Fruit fly (Drosophila melanogaster) whole organism, embryonic: ENCODE data around the gene Rab9Db.

Experiments
- Bdp1 ChIP-seq: fragments of 200-800 bp; sonication (Bioruptor generic); optimal IDR thresholded peaks from 3 replicates; lab custom pipeline; 2016; ENCODE audit warnings: missing biosample characterization, missing genetic modification characterization
- Bgb ChIP-seq: fragments of 200-800 bp; sonication (Bioruptor generic); IDR thresholded peaks from 2 replicates; pipeline ENCODE4 v1.3.6; 2022; ENCODE audit warnings: missing biosample characterization, missing genetic modification characterization; ENCODE audit not compliant: partially characterized antibody
- CG10209 ChIP-seq: fragments of 200-800 bp; sonication (Bioruptor generic); optimal IDR thresholded peaks from 3 replicates; lab custom pipeline; 2017; ENCODE audit warnings: missing biosample characterization, mild to moderate bottlenecking, missing genetic modification characterization, missing genetic modification reagents
- CG13123 ChIP-seq: fragments of 200-800 bp; sonication (Bioruptor generic); optimal IDR thresholded peaks from 2 replicates; lab custom pipeline; 2016; ENCODE audit warnings: missing biosample characterization, missing genetic modification characterization
- CG14050 ChIP-seq: fragments of 200-800 bp; sonication (Bioruptor generic); IDR thresholded peaks from 3 replicates; pipeline ENCODE4 v1.3.6; 2022; ENCODE audit warnings: missing biosample characterization, missing genetic modification characterization
- CG14441 ChIP-seq: fragments of 200-800 bp; sonication (Bioruptor generic); IDR thresholded peaks from 2 replicates; pipeline ENCODE4 v1.3.6; 2022; ENCODE audit warnings: missing biosample characterization, missing genetic modification characterization
- CG15011 ChIP-seq: fragments of 200-800 bp; sonication (Bioruptor generic); optimal IDR thresholded peaks from 3 replicates; lab custom pipeline; 2018; ENCODE audit warnings: missing biosample characterization, mild to moderate bottlenecking, missing genetic modification characterization
- CG1602 ChIP-seq: fragments of 200-800 bp; sonication (Bioruptor generic); optimal IDR thresholded peaks from 3 replicates; lab custom pipeline; 2016; ENCODE audit warnings: missing biosample characterization, missing genetic modification characterization
- CG16813 ChIP-seq: fragments of 200-800 bp; sonication (Bioruptor generic); IDR thresholded peaks from 3 replicates; pipeline ENCODE4 v1.3.6; 2022; ENCODE audit warnings: missing biosample characterization, missing genetic modification characterization; ENCODE audit not compliant: partially characterized antibody
- CG17361 ChIP-seq: fragments of 200-800 bp; sonication (Bioruptor generic); IDR thresholded peaks from 3 replicates; pipeline ENCODE4 v1.3.6; 2022; ENCODE audit warnings: missing biosample characterization, missing genetic modification characterization
- CG18619 ChIP-seq: fragments of 200-800 bp; sonication (Bioruptor generic); optimal IDR thresholded peaks from 3 replicates; lab custom pipeline; 2017; ENCODE audit warnings: missing biosample characterization, mild to moderate bottlenecking, missing genetic modification characterization
- CG2678 ChIP-seq: fragments of 200-800 bp; sonication (Bioruptor generic); optimal IDR thresholded peaks from 3 replicates; lab custom pipeline; 2019; ENCODE audit warnings: missing biosample characterization, mild to moderate bottlenecking, missing genetic modification characterization, moderate library complexity
- CG34422 ChIP-seq: fragments of 200-800 bp; sonication (Bioruptor generic); IDR thresholded peaks from 3 replicates; pipeline ENCODE4 v1.3.6; 2022; ENCODE audit warnings: missing biosample characterization, missing genetic modification characterization
- CG3726 ChIP-seq: fragments of 200-800 bp; sonication (Bioruptor generic); IDR thresholded peaks from 3 replicates; pipeline ENCODE4, ENCODE4 v1.3.6; 2022; ENCODE audit warnings: missing biosample characterization, missing genetic modification characterization
- CG43689 ChIP-seq: fragments of 200-800 bp; sonication (Bioruptor generic); IDR thresholded peaks from 2 replicates; pipeline ENCODE4 v1.3.6; 2022; ENCODE audit warnings: missing biosample characterization, missing genetic modification characterization
- CG4730 ChIP-seq: fragments of 200-800 bp; sonication (Bioruptor generic); IDR thresholded peaks from 2 replicates; pipeline ENCODE4 v1.3.6; 2022; ENCODE audit warnings: missing biosample characterization, missing genetic modification characterization
- CG4854 ChIP-seq: fragments of 200-800 bp; sonication (Bioruptor generic); optimal IDR thresholded peaks from 2 replicates; lab custom pipeline; 2016; ENCODE audit warnings: missing biosample characterization, missing genetic modification characterization, inconsistent platforms
- CG7786 ChIP-seq: fragments of 200-800 bp; sonication (Bioruptor generic); optimal IDR thresholded peaks from 2 replicates; lab custom pipeline; 2016; ENCODE audit warnings: missing biosample characterization, missing genetic modification characterization
- CG7963 ChIP-seq: fragments of 200-800 bp; sonication (Bioruptor generic); IDR thresholded peaks from 3 replicates; pipeline ENCODE4 v1.3.6; 2022; ENCODE audit warnings: missing biosample characterization, missing genetic modification characterization; ENCODE audit not compliant: partially characterized antibody
- CG8290 ChIP-seq, 3 experiments: fragments of 200-800 bp; sonication (Bioruptor generic); optimal IDR thresholded peaks; 2 replicates each; lab custom pipeline; 2016 to 2019; ENCODE audit warnings: missing biosample characterization in 3 of 3, missing genetic modification characterization in 3 of 3, mild to moderate bottlenecking in 2 of 3, moderate library complexity in 1 of 3
- CG8359 ChIP-seq: fragments of 200-800 bp; sonication (Bioruptor generic); optimal IDR thresholded peaks from 2 replicates; lab custom pipeline; 2017; ENCODE audit warnings: missing biosample characterization, mild to moderate bottlenecking, missing genetic modification characterization, borderline replicate concordance
- CG8388 ChIP-seq: fragments of 200-800 bp; sonication (Bioruptor generic); optimal IDR thresholded peaks from 2 replicates; lab custom pipeline; 2019; ENCODE audit warnings: missing biosample characterization, mild to moderate bottlenecking, missing genetic modification characterization, moderate library complexity
- CG9797 ChIP-seq: fragments of 200-800 bp; sonication (Bioruptor generic); optimal IDR thresholded peaks from 3 replicates; lab custom pipeline; 2018; ENCODE audit warnings: missing biosample characterization, mild to moderate bottlenecking, missing genetic modification characterization
- CHES-1-like ChIP-seq: fragments of 200-800 bp; sonication (Bioruptor generic); optimal IDR thresholded peaks from 2 replicates; lab custom pipeline; 2016; ENCODE audit warnings: missing biosample characterization, missing genetic modification characterization
- CTCF ChIP-seq: fragments of 200-800 bp; sonication (Bioruptor generic); optimal IDR thresholded peaks from 2 replicates; lab custom pipeline; 2017; ENCODE audit warnings: missing biosample characterization, mild to moderate bottlenecking, missing genetic modification characterization, moderate library complexity
- Doc3 ChIP-seq: fragments of 200-800 bp; sonication (Bioruptor generic); IDR thresholded peaks from 3 replicates; pipeline ENCODE4 v1.3.6; 2022; ENCODE audit warnings: missing biosample characterization, missing genetic modification characterization; ENCODE audit not compliant: partially characterized antibody
- GATAe ChIP-seq: fragments of 200-800 bp; sonication (Bioruptor generic); conservative IDR thresholded peaks from 2 replicates; pipeline ENCODE4 v1.3.6; 2022; ENCODE audit warnings: missing biosample characterization, missing genetic modification characterization
- HLH4C ChIP-seq: fragments of 200-800 bp; sonication (Bioruptor generic); IDR thresholded peaks from 3 replicates; pipeline ENCODE4 v1.3.6; 2022; ENCODE audit warnings: missing biosample characterization, missing genetic modification characterization; ENCODE audit not compliant: partially characterized antibody
- Hey ChIP-seq: fragments of 200-800 bp; sonication (Bioruptor generic); optimal IDR thresholded peaks from 3 replicates; lab custom pipeline; 2018; ENCODE audit warnings: missing biosample characterization, mild to moderate bottlenecking, missing genetic modification characterization
- Hmx ChIP-seq: fragments of 200-800 bp; sonication (Bioruptor generic); optimal IDR thresholded peaks from 2 replicates; lab custom pipeline; 2016; ENCODE audit warnings: missing biosample characterization, missing genetic modification characterization
- MTF-1 ChIP-seq: fragments of 200-800 bp; sonication (Bioruptor generic); optimal IDR thresholded peaks from 2 replicates; lab custom pipeline; 2018; ENCODE audit warnings: missing biosample characterization, mild to moderate bottlenecking, missing genetic modification characterization, borderline replicate concordance
- Nf-YC ChIP-seq: fragments of 200-800 bp; optimal IDR thresholded peaks from 3 replicates; lab custom pipeline; 2019; ENCODE audit warnings: missing biosample characterization, mild to moderate bottlenecking, missing genetic modification characterization, moderate library complexity
- Opbp ChIP-seq: fragments of 200-800 bp; sonication (Bioruptor generic); IDR thresholded peaks from 3 replicates; pipeline ENCODE4 v1.3.6; 2022; ENCODE audit warnings: missing biosample characterization, missing genetic modification characterization; ENCODE audit not compliant: partially characterized antibody
- Ptx1 ChIP-seq: fragments of 200-800 bp; sonication (Bioruptor generic); IDR thresholded peaks from 2 replicates; pipeline ENCODE4 v1.3.6; 2022; ENCODE audit warnings: missing biosample characterization, missing genetic modification characterization
- Stat92E ChIP-seq, 3 experiments: fragments of >200 bp in 2 of 3; fragments of 200-800 bp in 1 of 3; sonication (Bioruptor generic) in 1 of 3; optimal IDR thresholded peaks; 2 replicates each; lab custom pipeline; 2017 to 2019; ENCODE audit warnings: missing biosample characterization in 3 of 3, missing genetic modification characterization in 3 of 3, mild to moderate bottlenecking in 1 of 3, moderate library complexity in 1 of 3
- Taf1 ChIP-seq: fragments of 200-800 bp; sonication (Bioruptor generic); IDR thresholded peaks from 2 replicates; pipeline ENCODE4 v1.3.6; 2022; ENCODE audit warnings: missing biosample characterization, missing genetic modification characterization
- ato ChIP-seq: fragments of 200-800 bp; sonication (Bioruptor generic); IDR thresholded peaks from 2 replicates; pipeline ENCODE4 v1.3.6; 2022; ENCODE audit warnings: missing biosample characterization, missing genetic modification characterization; ENCODE audit not compliant: partially characterized antibody
- bigmax ChIP-seq: fragments of 200-800 bp; sonication (Bioruptor generic); optimal IDR thresholded peaks from 2 replicates; lab custom pipeline; 2018; ENCODE audit warnings: missing biosample characterization, mild to moderate bottlenecking, missing genetic modification characterization
- exex ChIP-seq: fragments of 200-800 bp; sonication (Bioruptor generic); optimal IDR thresholded peaks from 4 replicates; lab custom pipeline; 2018; ENCODE audit warnings: missing biosample characterization, mild to moderate bottlenecking, missing genetic modification characterization, moderate library complexity
- gcm ChIP-seq: fragments of 200-800 bp; sonication (Bioruptor generic); optimal IDR thresholded peaks from 2 replicates; lab custom pipeline; 2019; ENCODE audit warnings: missing biosample characterization, mild to moderate bottlenecking, missing genetic modification characterization, moderate library complexity
- luna ChIP-seq: fragments of 200-800 bp; sonication (Bioruptor generic); optimal IDR thresholded peaks from 2 replicates; lab custom pipeline; 2016; ENCODE audit warnings: missing biosample characterization, missing genetic modification characterization
- mld ChIP-seq: fragments of 200-800 bp; sonication (Bioruptor generic); IDR thresholded peaks from 3 replicates; pipeline ENCODE4 v1.3.6; 2022; ENCODE audit warnings: missing biosample characterization, missing genetic modification characterization; ENCODE audit not compliant: partially characterized antibody
- phol ChIP-seq: fragments of 200-800 bp; sonication (Bioruptor generic); optimal IDR thresholded peaks from 3 replicates; lab custom pipeline; 2018; ENCODE audit warnings: missing biosample characterization, mild to moderate bottlenecking, missing genetic modification characterization, moderate library complexity
- slbo ChIP-seq: fragments of 200-800 bp; sonication (Bioruptor generic); IDR thresholded peaks from 2 replicates; pipeline ENCODE4 v1.3.6; 2022; ENCODE audit warnings: missing biosample characterization, missing genetic modification characterization
- sob ChIP-seq: fragments of 200-800 bp; sonication (Bioruptor generic); IDR thresholded peaks from 2 replicates; pipeline ENCODE4 v1.3.6; 2022; ENCODE audit warnings: missing biosample characterization, missing genetic modification characterization
- tll ChIP-seq, 2 experiments: fragments of 200-800 bp in 1 of 2; fragments of >200 bp in 1 of 2; sonication (Bioruptor generic) in 1 of 2; optimal IDR thresholded peaks; 2 replicates each; lab custom pipeline; 2017 to 2019; ENCODE audit warnings: missing biosample characterization in 2 of 2, missing genetic modification characterization in 2 of 2, mild to moderate bottlenecking in 1 of 2, moderate library complexity in 1 of 2
- twi ChIP-seq: fragments of 200-800 bp; optimal IDR thresholded peaks from 2 replicates; lab custom pipeline; 2019; ENCODE audit warnings: missing biosample characterization, mild to moderate bottlenecking, missing genetic modification characterization, moderate library complexity
- usp ChIP-seq: fragments of >200 bp; optimal IDR thresholded peaks from 2 replicates; lab custom pipeline; 2017; ENCODE audit warnings: missing biosample characterization, missing genetic modification characterization
- wek ChIP-seq: fragments of 200-800 bp; sonication (Bioruptor generic); optimal IDR thresholded peaks from 3 replicates; lab custom pipeline; 2018; ENCODE audit warnings: missing biosample characterization, mild to moderate bottlenecking, missing genetic modification characterization, moderate library complexity

Rab9Db gene

DNA sequence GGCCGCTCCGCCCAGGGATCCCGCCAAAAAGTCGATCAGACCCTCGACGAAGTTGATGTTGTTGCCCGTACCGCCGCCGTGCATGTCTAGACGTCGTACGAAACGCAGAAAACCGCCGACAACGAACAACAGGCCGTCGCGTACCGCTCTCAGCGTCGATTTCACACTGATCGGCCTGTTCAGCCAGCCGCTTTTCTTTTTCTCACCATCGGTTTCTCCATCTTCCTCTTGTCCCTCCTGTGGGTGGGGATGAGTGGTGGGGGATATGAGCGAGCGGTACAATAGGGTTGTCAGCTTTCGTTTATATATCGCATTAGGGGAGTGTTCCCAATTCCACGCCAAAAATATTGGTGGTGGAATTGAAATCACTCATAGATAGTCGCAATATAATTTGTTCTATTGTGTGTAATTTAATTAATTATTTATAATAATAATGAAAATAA, 21.5 kb downstream of the Rab9Db start (continued):
- no peak for TF ChIP-seq CG43689 (GFP tag; lab: Robert Waterston, UW)
- peak; percentile 32; the same call in 1 of the 2 replicates for TF ChIP-seq sob
- peak; percentile 55; the same call in 2 of the 3 replicates for TF ChIP-seq CG34422 (GFP tag; lab: Robert Waterston, UW)
- TF ChIP-seq CTCF (GFP tag; lab: Kevin White, UChicago): no peak
- TF ChIP-seq CG7786 (GFP tag; lab: Kevin White, UChicago): no peak
- TF ChIP-seq Opbp (GFP tag; lab: Robert Waterston, UW): 0 out of 3 replicates have a peak, but pooled peaks have one; percentile 8
- peak; percentile 47 for TF ChIP-seq phol (tag; lab: Kevin White, UChicago)
- no peak for TF ChIP-seq CG9797 (GFP tag; lab: Kevin White, UChicago)
- no peak for TF ChIP-seq CHES-1-like (GFP tag; lab: Kevin White, UChicago)
- TF ChIP-seq Hmx (GFP tag; lab: Kevin White, UChicago): no peak
- peak; percentile 56 for TF ChIP-seq CG14441 (GFP tag; lab: Robert Waterston, UW)
- TF ChIP-seq CG17361: peak; percentile 68
- peak; percentile 22 for TF ChIP-seq MTF-1 (GFP tag; lab: Kevin White, UChicago)
- no peak for TF ChIP-seq CG4854 (GFP tag; lab: Kevin White, UChicago)
- TF ChIP-seq ato (GFP tag; lab: Robert Waterston, UW): no peak
- TF ChIP-seq CG14050 (GFP tag; lab: Robert Waterston, UW): no peak
- peak; percentile 80 for TF ChIP-seq slbo (GFP tag; lab: Robert Waterston, UW)
- no peak for TF ChIP-seq CG16813 (GFP tag; lab: Robert Waterston, UW)
- TF ChIP-seq Bdp1: no peak
- TF ChIP-seq HLH4C (GFP tag; lab: Robert Waterston, UW): no peak
- TF ChIP-seq CG1602 (GFP tag; lab: Kevin White, UChicago): peak; percentile 59
- TF ChIP-seq CG8290 (GFP tag; optimal IDR thresholded peaks at IDR 0.05; lab: Kevin White, UChicago): no peak
- TF ChIP-seq CG8290 (tag; optimal IDR thresholded peaks at IDR 0.05; lab: Kevin White, UChicago): peak in 1 of 2 experiments; percentile 58
- TF ChIP-seq Taf1 (GFP tag; lab: Robert Waterston, UW): no peak
- peak; percentile 27; the same call in 1 of the 2 replicates for TF ChIP-seq CG4730 (GFP tag; lab: Robert Waterston, UW)
- TF ChIP-seq wek (GFP tag; lab: Kevin White, UChicago): no peak
- no peak for TF ChIP-seq Nf-YC (tag; lab: Kevin White, UChicago)
- TF ChIP-seq CG13123 (GFP tag; lab: Kevin White, UChicago): no peak
- no peak for TF ChIP-seq twi
- TF ChIP-seq CG8359 (GFP tag; lab: Kevin White, UChicago): no peak
- no peak for TF ChIP-seq CG18619 (GFP tag; lab: Kevin White, UChicago)
- peak; percentile 10 for TF ChIP-seq CG8388 (GFP tag; lab: Kevin White, UChicago)
- no peak for TF ChIP-seq gcm (GFP tag; lab: Kevin White, UChicago)
- no peak for TF ChIP-seq CG7963 (GFP tag; lab: Robert Waterston, UW)
- peak; percentile 48 for TF ChIP-seq CG2678 (tag; lab: Kevin White, UChicago)
- TF ChIP-seq Hey: no peak
- no peak for TF ChIP-seq usp (GFP tag; lab: Kevin White, UChicago)
- peak; percentile 59; the same call in 1 of the 2 replicates for TF ChIP-seq Ptx1 (GFP tag; lab: Robert Waterston, UW)
- no peak for TF ChIP-seq GATAe (GFP tag; lab: Robert Waterston, UW)
- no peak for TF ChIP-seq Stat92E (GFP tag; optimal IDR thresholded peaks at IDR 0.05; lab: Kevin White, UChicago)
- no peak for TF ChIP-seq luna (GFP tag; lab: Kevin White, UChicago)
- no peak for TF ChIP-seq CG3726
- TF ChIP-seq tll (GFP tag; optimal IDR thresholded peaks at IDR 0.05; lab: Kevin White, UChicago): no peak
- no peak for TF ChIP-seq exex (tag; lab: Kevin White, UChicago)
- no peak for TF ChIP-seq mld (GFP tag; lab: Robert Waterston, UW)
- TF ChIP-seq CG10209 (GFP tag; lab: Kevin White, UChicago): peak; percentile 45
- peak; percentile 51 for TF ChIP-seq Bgb (GFP tag; lab: Robert Waterston, UW)
- no peak for TF ChIP-seq bigmax
- TF ChIP-seq CG15011 (GFP tag; lab: Kevin White, UChicago): no peak
- TF ChIP-seq Doc3 (GFP tag; lab: Robert Waterston, UW): no peak
